Fruit fly (Drosophila melanogaster) whole organism, embryonic: ENCODE results near the gene Spase12.

Experiments
- Atf-2 ChIP-seq: fragments of 200-800 bp; sonication (Bioruptor generic); optimal IDR thresholded peaks from 2 replicates; lab custom pipeline; 2016; ENCODE audit warnings: missing biosample characterization, missing genetic modification characterization
- Atf3 ChIP-seq: fragments of 200-800 bp; sonication (Bioruptor generic); optimal IDR thresholded peaks from 3 replicates; lab custom pipeline; 2016; ENCODE audit warnings: missing biosample characterization, missing genetic modification characterization
- CG10147 ChIP-seq: fragments of 200-800 bp; sonication (Bioruptor generic); optimal IDR thresholded peaks from 2 replicates; lab custom pipeline; 2019; ENCODE audit warnings: missing biosample characterization, mild to moderate bottlenecking, missing genetic modification characterization, moderate library complexity
- CG10209 ChIP-seq: fragments of 200-800 bp; sonication (Bioruptor generic); optimal IDR thresholded peaks from 3 replicates; lab custom pipeline; 2017; ENCODE audit warnings: missing biosample characterization, mild to moderate bottlenecking, missing genetic modification characterization, missing genetic modification reagents
- CG10959 ChIP-seq: fragments of 200-800 bp; sonication (Bioruptor generic); IDR thresholded peaks from 2 replicates; pipeline ENCODE4 v1.3.6; 2022; ENCODE audit warnings: missing biosample characterization, missing genetic modification characterization
- CG11560 ChIP-seq: fragments of 200-800 bp; sonication (Bioruptor generic); IDR thresholded peaks from 3 replicates; pipeline ENCODE4 v1.3.6; 2022; ENCODE audit warnings: missing biosample characterization, missing genetic modification characterization
- CG12155 ChIP-seq: fragments of 200-800 bp; sonication (Bioruptor generic); optimal IDR thresholded peaks from 3 replicates; lab custom pipeline; 2016; ENCODE audit warnings: missing biosample characterization, missing genetic modification characterization
- CG13287 ChIP-seq: fragments of 200-800 bp; sonication (Bioruptor generic); IDR thresholded peaks from 2 replicates; pipeline ENCODE4 v1.3.6; 2022; ENCODE audit warnings: missing biosample characterization, missing genetic modification characterization; ENCODE audit not compliant: partially characterized antibody
- CG14014 ChIP-seq: fragments of 200-800 bp; sonication (Bioruptor generic); IDR thresholded peaks from 2 replicates; pipeline ENCODE4 v1.3.6; 2022; ENCODE audit warnings: missing biosample characterization, missing genetic modification characterization
- CG1602 ChIP-seq: fragments of 200-800 bp; sonication (Bioruptor generic); optimal IDR thresholded peaks from 3 replicates; lab custom pipeline; 2016; ENCODE audit warnings: missing biosample characterization, missing genetic modification characterization
- CG2120 ChIP-seq: fragments of 200-800 bp; sonication (Bioruptor generic); optimal IDR thresholded peaks from 3 replicates; lab custom pipeline; 2016; ENCODE audit warnings: missing biosample characterization, missing genetic modification characterization
- CG2199 ChIP-seq: fragments of 200-800 bp; sonication (Bioruptor generic); IDR thresholded peaks from 3 replicates; pipeline ENCODE4 v1.3.6; 2022; ENCODE audit warnings: missing biosample characterization, missing genetic modification characterization
- CG2712 ChIP-seq: fragments of 200-800 bp; optimal IDR thresholded peaks from 3 replicates; lab custom pipeline; 2019; ENCODE audit warnings: missing biosample characterization, mild to moderate bottlenecking, missing genetic modification characterization, moderate library complexity
- CG6791 ChIP-seq: fragments of 200-800 bp; sonication (Bioruptor generic); IDR thresholded peaks from 3 replicates; pipeline ENCODE4 v1.3.6; 2022; ENCODE audit warnings: missing biosample characterization, missing genetic modification characterization; ENCODE audit not compliant: partially characterized antibody
- CG6854 ChIP-seq: fragments of 200-800 bp; sonication (Bioruptor generic); optimal IDR thresholded peaks from 3 replicates; lab custom pipeline; 2017; ENCODE audit warnings: missing biosample characterization, mild to moderate bottlenecking, missing genetic modification characterization
- CG7556 ChIP-seq: fragments of 200-800 bp; sonication (Bioruptor generic); optimal IDR thresholded peaks from 2 replicates; lab custom pipeline; 2017; ENCODE audit warnings: missing biosample characterization, mild to moderate bottlenecking, missing genetic modification characterization
- CG8924 ChIP-seq: fragments of 200-800 bp; optimal IDR thresholded peaks from 3 replicates; lab custom pipeline; 2019; ENCODE audit warnings: missing biosample characterization, mild to moderate bottlenecking, missing genetic modification characterization, moderate library complexity
- D ChIP-seq, 2 experiments: fragments of 200-800 bp in 1 of 2; fragments of >200 bp in 1 of 2; sonication (Bioruptor generic) in 1 of 2; optimal IDR thresholded peaks; 2 replicates in 1 of 2; 3 replicates in 1 of 2; lab custom pipeline; 2017; ENCODE audit warnings: mild to moderate bottlenecking in 1 of 2, missing biosample characterization in 1 of 2, missing genetic modification characterization in 1 of 2, missing genetic modification reagents in 1 of 2
- D19B ChIP-seq: fragments of 200-800 bp; sonication (Bioruptor generic); optimal IDR thresholded peaks from 2 replicates; lab custom pipeline; 2017; ENCODE audit warnings: missing biosample characterization, mild to moderate bottlenecking, missing genetic modification characterization
- Dfd ChIP-seq, 2 experiments: fragments of >200 bp; optimal IDR thresholded peaks; 2 replicates each; lab custom pipeline; 2017; ENCODE audit warnings: missing biosample characterization in 2 of 2, missing genetic modification characterization in 2 of 2
- Fer1 ChIP-seq: fragments of 200-800 bp; sonication (Bioruptor generic); optimal IDR thresholded peaks from 2 replicates; lab custom pipeline; 2017; ENCODE audit warnings: missing biosample characterization, mild to moderate bottlenecking, missing genetic modification characterization
- Gsc ChIP-seq: fragments of 200-800 bp; sonication (Bioruptor generic); IDR thresholded peaks from 2 replicates; pipeline ENCODE4 v1.3.6; 2022; ENCODE audit warnings: missing biosample characterization, missing genetic modification characterization
- H2.0 ChIP-seq: fragments of 200-800 bp; sonication (Bioruptor generic); IDR thresholded peaks from 2 replicates; pipeline ENCODE4 v1.3.6; 2022; ENCODE audit warnings: missing biosample characterization, missing genetic modification characterization
- HmgD ChIP-seq: fragments of 200-800 bp; sonication (Bioruptor generic); optimal IDR thresholded peaks from 3 replicates; lab custom pipeline; 2016; ENCODE audit warnings: missing biosample characterization, missing genetic modification characterization
- Hr78 ChIP-seq, 2 experiments: fragments of 200-800 bp in 1 of 2; fragments of >200 bp in 1 of 2; sonication (Bioruptor generic) in 1 of 2; optimal IDR thresholded peaks; 2 replicates each; lab custom pipeline; 2017 to 2019; ENCODE audit warnings: missing biosample characterization in 2 of 2, missing genetic modification characterization in 2 of 2, mild to moderate bottlenecking in 1 of 2, moderate library complexity in 1 of 2
- Lim3 ChIP-seq: fragments of 200-800 bp; sonication (Bioruptor generic); IDR thresholded peaks from 2 replicates; pipeline ENCODE4 v1.3.6; 2022; ENCODE audit warnings: missing biosample characterization, missing genetic modification characterization
- NK7.1 ChIP-seq: fragments of 200-800 bp; sonication (Bioruptor generic); optimal IDR thresholded peaks from 3 replicates; lab custom pipeline; 2016; ENCODE audit warnings: missing biosample characterization, missing genetic modification characterization
- Neu2 ChIP-seq: fragments of 200-800 bp; sonication (Bioruptor generic); optimal IDR thresholded peaks from 3 replicates; lab custom pipeline; 2016; ENCODE audit warnings: missing biosample characterization, missing genetic modification characterization, borderline replicate concordance
- Nf-YB ChIP-seq: fragments of 200-800 bp; sonication (Bioruptor generic); optimal IDR thresholded peaks from 3 replicates; lab custom pipeline; 2019; ENCODE audit warnings: missing biosample characterization, mild to moderate bottlenecking, missing genetic modification characterization, moderate library complexity
- NfI ChIP-seq: fragments of 200-800 bp; sonication (Bioruptor generic); optimal IDR thresholded peaks from 3 replicates; lab custom pipeline; 2018; ENCODE audit warnings: missing biosample characterization, mild to moderate bottlenecking, missing genetic modification characterization, moderate library complexity
- Ptx1 ChIP-seq: fragments of 200-800 bp; sonication (Bioruptor generic); IDR thresholded peaks from 2 replicates; pipeline ENCODE4 v1.3.6; 2022; ENCODE audit warnings: missing biosample characterization, missing genetic modification characterization
- bcd ChIP-seq: fragments of 200-800 bp; sonication (Bioruptor generic); optimal IDR thresholded peaks from 2 replicates; lab custom pipeline; 2017; ENCODE audit warnings: missing biosample characterization, mild to moderate bottlenecking, missing genetic modification characterization
- bowl ChIP-seq: fragments of 200-800 bp; sonication (Bioruptor generic); IDR thresholded peaks from 2 replicates; pipeline ENCODE4 v1.3.6; 2022; ENCODE audit warnings: missing biosample characterization, missing genetic modification characterization
- dmrt99B ChIP-seq: fragments of 200-800 bp; sonication (Bioruptor generic); optimal IDR thresholded peaks from 2 replicates; lab custom pipeline; 2018; ENCODE audit warnings: missing biosample characterization, mild to moderate bottlenecking, missing genetic modification characterization, moderate library complexity
- fru ChIP-seq: fragments of >200 bp; optimal IDR thresholded peaks from 2 replicates; lab custom pipeline; 2017
- gt ChIP-seq: fragments of 200-800 bp; sonication (Bioruptor generic); IDR thresholded peaks from 2 replicates; pipeline ENCODE4 v1.3.6; 2022; ENCODE audit warnings: missing biosample characterization, missing genetic modification characterization
- hb ChIP-seq: fragments of 200-800 bp; sonication (Bioruptor generic); IDR thresholded peaks from 3 replicates; pipeline ENCODE4 v1.3.6; 2022; ENCODE audit warnings: missing biosample characterization, missing genetic modification characterization; ENCODE audit not compliant: partially characterized antibody
- knrl ChIP-seq: fragments of 200-800 bp; sonication (Bioruptor generic); IDR thresholded peaks from 3 replicates; pipeline ENCODE4 v1.3.6; 2022; ENCODE audit warnings: missing biosample characterization, missing genetic modification characterization; ENCODE audit not compliant: partially characterized antibody
- lov ChIP-seq, 2 experiments: fragments of 200-800 bp in 1 of 2; fragments of >200 bp in 1 of 2; sonication (Bioruptor generic) in 1 of 2; IDR thresholded peaks in 1 of 2; optimal IDR thresholded peaks in 1 of 2; 2 replicates in 1 of 2; 3 replicates in 1 of 2; pipeline versions ENCODE4 v1.3.6 to Lab custom; 2017 to 2022; ENCODE audit warnings: missing biosample characterization in 1 of 2, missing genetic modification characterization in 1 of 2
- nerfin-1 ChIP-seq: fragments of 200-800 bp; sonication (Bioruptor generic); optimal IDR thresholded peaks from 3 replicates; lab custom pipeline; 2019; ENCODE audit warnings: missing biosample characterization, mild to moderate bottlenecking, missing genetic modification characterization, moderate library complexity
- nerfin-2 ChIP-seq: fragments of 200-800 bp; sonication (Bioruptor generic); IDR thresholded peaks from 2 replicates; pipeline ENCODE4 v1.3.6; 2022; ENCODE audit warnings: missing biosample characterization, missing genetic modification characterization; ENCODE audit not compliant: partially characterized antibody
- oc ChIP-seq: fragments of 200-800 bp; sonication (Bioruptor generic); optimal IDR thresholded peaks from 2 replicates; lab custom pipeline; 2018; ENCODE audit warnings: missing biosample characterization, mild to moderate bottlenecking, missing genetic modification characterization, moderate library complexity
- odd ChIP-seq: fragments of 200-800 bp; sonication (Bioruptor generic); optimal IDR thresholded peaks from 2 replicates; lab custom pipeline; 2017; ENCODE audit warnings: missing biosample characterization, mild to moderate bottlenecking, missing genetic modification characterization
- pb ChIP-seq: fragments of 200-800 bp; sonication (Bioruptor generic); optimal IDR thresholded peaks from 3 replicates; lab custom pipeline; 2016; ENCODE audit warnings: missing biosample characterization, missing genetic modification characterization
- prd ChIP-seq, 3 experiments: fragments of >200 bp in 2 of 3; fragments of 200-800 bp in 1 of 3; sonication (Bioruptor generic) in 1 of 3; optimal IDR thresholded peaks in 2 of 3; IDR thresholded peaks in 1 of 3; 2 replicates in 2 of 3; 3 replicates in 1 of 3; pipeline versions ENCODE4 v1.3.6 to Lab custom; 2017 to 2022; ENCODE audit warnings: missing biosample characterization in 1 of 3, missing genetic modification characterization in 1 of 3
- pros ChIP-seq: fragments of 200-800 bp; sonication (Bioruptor generic); optimal IDR thresholded peaks from 3 replicates; lab custom pipeline; 2019; ENCODE audit warnings: missing biosample characterization, mild to moderate bottlenecking, missing genetic modification characterization, moderate library complexity
- seq ChIP-seq: fragments of 200-800 bp; sonication (Bioruptor generic); IDR thresholded peaks from 2 replicates; pipeline ENCODE4 v1.3.6; 2022; ENCODE audit warnings: missing biosample characterization, missing genetic modification characterization
- tll ChIP-seq, 2 experiments: fragments of 200-800 bp in 1 of 2; fragments of >200 bp in 1 of 2; sonication (Bioruptor generic) in 1 of 2; optimal IDR thresholded peaks; 2 replicates each; lab custom pipeline; 2017 to 2019; ENCODE audit warnings: missing biosample characterization in 2 of 2, missing genetic modification characterization in 2 of 2, mild to moderate bottlenecking in 1 of 2, moderate library complexity in 1 of 2
- toy ChIP-seq: fragments of 200-800 bp; sonication (Bioruptor generic); IDR thresholded peaks from 2 replicates; pipeline ENCODE4 v1.3.6; 2022; ENCODE audit warnings: missing biosample characterization, missing genetic modification characterization

Spase12 gene

DNA sequence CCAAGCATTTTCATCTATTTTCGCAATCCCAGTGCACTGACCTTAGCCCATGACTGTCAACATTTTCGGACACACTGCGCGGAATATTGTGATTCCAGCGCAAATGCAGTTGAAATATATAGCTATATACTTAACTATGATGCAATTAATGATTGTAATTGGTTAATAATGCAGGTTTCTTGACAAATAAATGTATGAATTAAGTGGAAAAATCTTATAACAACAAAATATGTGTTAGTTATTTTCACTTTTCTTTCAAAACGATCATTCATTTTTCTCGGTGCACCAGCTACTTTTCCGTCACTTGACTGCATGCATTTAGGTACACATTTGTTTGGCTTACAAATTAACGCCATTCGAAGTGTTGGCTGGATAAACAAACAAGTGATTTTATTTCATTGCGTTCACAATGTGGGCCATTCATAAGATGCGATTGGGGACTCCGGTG lies 32.2 kb downstream of the Spase12 start (continued):
- TF ChIP-seq lov (optimal IDR thresholded peaks at IDR 0.05; lab: Kevin White, UChicago) (no peak), lov (GFP tag; IDR thresholded peaks at IDR 0.05; lab: Robert Waterston, UW) (no peak), NfI (no peak), CG6791 (no peak), pb (GFP tag; lab: Kevin White, UChicago) (no peak), bcd (GFP tag; lab: Kevin White, UChicago) (peak; percentile 28), hb (GFP tag; lab: Robert Waterston, UW) (no peak), CG2712 (peak; percentile 75), Gsc (GFP tag; lab: Robert Waterston, UW) (no peak), CG2199 (no peak), CG2120 (no peak), CG1602 (GFP tag; lab: Kevin White, UChicago) (peak; percentile 48), D19B (GFP tag; lab: Kevin White, UChicago) (no peak), nerfin-2 (no peak), fru (lab: Kevin White, UChicago) (no peak), CG14014 (no peak), CG11560 (tag; lab: Robert Waterston, UW) (no peak), Atf3 (peak; percentile 35), CG7556 (GFP tag; lab: Kevin White, UChicago) (peak; percentile 37), nerfin-1 (tag; lab: Kevin White, UChicago) (peak; percentile 43), CG10959 (GFP tag; lab: Robert Waterston, UW) (no peak), knrl (GFP tag; lab: Robert Waterston, UW) (no peak), pros (GFP tag; lab: Kevin White, UChicago) (no peak), CG10209 (peak; percentile 14), Atf-2 (GFP tag; lab: Kevin White, UChicago) (no peak), Nf-YB (GFP tag; lab: Kevin White, UChicago) (peak; percentile 25), Hr78 (GFP tag; optimal IDR thresholded peaks at IDR 0.05; lab: Kevin White, UChicago) (no peak), bowl (GFP tag; lab: Robert Waterston, UW) (no peak), dmrt99B (tag; lab: Kevin White, UChicago) (peak; percentile 64), prd (optimal IDR thresholded peaks at IDR 0.05; lab: Kevin White, UChicago) (no peak), prd (GFP tag; IDR thresholded peaks at IDR 0.05; lab: Robert Waterston, UW) (peak; percentile 67; the same call in 2 of the 3 replicates), toy (GFP tag; lab: Robert Waterston, UW) (no peak), seq (no peak), CG10147 (GFP tag; lab: Kevin White, UChicago) (no peak), Ptx1 (GFP tag; lab: Robert Waterston, UW) (peak; percentile 30; the same call in 1 of the 2 replicates), CG13287 (GFP tag; lab: Robert Waterston, UW) (no peak), HmgD (no peak), odd (GFP tag; lab: Kevin White, UChicago) (no peak), gt (GFP tag; lab: Robert Waterston, UW) (no peak), CG6854 (GFP tag; lab: Kevin White, UChicago) (no peak), Dfd (GFP tag; optimal IDR thresholded peaks at IDR 0.05; lab: Kevin White, UChicago) (no peak), tll (GFP tag; optimal IDR thresholded peaks at IDR 0.05; lab: Kevin White, UChicago) (peak in 1 of 2 experiments; percentile 39), Fer1 (no peak), NK7.1 (GFP tag; lab: Kevin White, UChicago) (no peak), CG8924 (peak; percentile 45), H2.0 (GFP tag; lab: Robert Waterston, UW) (0 out of 2 replicates have a peak, but pooled peaks have one; percentile 39), Neu2 (GFP tag; lab: Kevin White, UChicago) (no peak), Lim3 (no peak), oc (peak; percentile 53), D (optimal IDR thresholded peaks at IDR 0.05; lab: Kevin White, UChicago) (no peak), D (GFP tag; optimal IDR thresholded peaks at IDR 0.05; lab: Kevin White, UChicago) (peak; percentile 52), CG12155 (GFP tag; lab: Kevin White, UChicago) (no peak)
